Worm (Caenorhabditis elegans): ENCODE results near the gene sftb-6.

ce11 chrII:50862-51261 lies 47.3 kb upstream of the sftb-6 start:
- TF ChIP-seq ama-1 (optimal IDR thresholded peaks at IDR 0.05) (no peak), sea-1 (GFP tag; conservative IDR thresholded peaks at IDR 0.05) (no peak)
